Worm (Caenorhabditis elegans) whole organism, L2 larva: Measurements from ENCODE around the gene ddn-1.

Experiments used
- F13H6.1 ChIP-seq: sonication (generic microtip); optimal IDR thresholded peaks from 2 replicates; lab custom pipeline; 2016; ENCODE audit warnings: missing genetic modification characterization, missing compliant biosample characterization
- elt-3 ChIP-seq: sonication (generic microtip); optimal IDR thresholded peaks from 2 replicates; lab custom pipeline; 2017; ENCODE audit warnings: missing biosample characterization, missing genetic modification characterization
- mbf-1 ChIP-seq: sonication (generic microtip); optimal IDR thresholded peaks from 2 replicates; lab custom pipeline; 2017; ENCODE audit warnings: missing biosample characterization, missing genetic modification characterization
- mdl-1 ChIP-seq, 2 experiments: fragments of 150-350 bp in 1 of 2; sonication (generic microtip) in 1 of 2; optimal IDR thresholded peaks; 2 replicates each; lab custom pipeline; 2017; ENCODE audit warnings: missing biosample characterization in 2 of 2, missing genetic modification characterization in 2 of 2
- nhr-11 ChIP-seq: fragments of 150-350 bp; optimal IDR thresholded peaks from 2 replicates; lab custom pipeline; 2014; ENCODE audit warnings: missing biosample characterization, missing genetic modification characterization
- nhr-25 ChIP-seq: fragments of 150-350 bp; sonication (generic microtip); optimal IDR thresholded peaks from 3 replicates; lab custom pipeline; 2014; ENCODE audit warnings: missing biosample characterization, missing genetic modification characterization
- nhr-6 ChIP-seq: fragments of 150-350 bp; optimal IDR thresholded peaks from 2 replicates; lab custom pipeline; 2014; ENCODE audit warnings: missing biosample characterization, missing genetic modification characterization
- nhr-77 ChIP-seq: fragments of 150-350 bp; optimal IDR thresholded peaks from 2 replicates; lab custom pipeline; 2014; ENCODE audit warnings: missing biosample characterization, missing genetic modification characterization
- skn-1 ChIP-seq: sonication (generic microtip); optimal IDR thresholded peaks from 2 replicates; lab custom pipeline; 2017; ENCODE audit warnings: missing biosample characterization, missing genetic modification characterization
- sma-9 ChIP-seq, 2 experiments: fragments of 150-350 bp in 1 of 2; sonication (generic microtip) in 1 of 2; optimal IDR thresholded peaks; 2 replicates each; lab custom pipeline; 2014 to 2016; ENCODE audit warnings: missing genetic modification characterization in 2 of 2, mild to moderate bottlenecking in 1 of 2, missing biosample characterization in 1 of 2, missing compliant biosample characterization in 1 of 2, missing genetic modification reagents in 1 of 2, moderate library complexity in 1 of 2
- snpc-4 ChIP-seq: fragments of 150-350 bp; optimal IDR thresholded peaks from 2 replicates; lab custom pipeline; 2014; ENCODE audit warnings: missing biosample characterization, missing genetic modification characterization
- unc-55 ChIP-seq: fragments of 150-350 bp; sonication (generic microtip); optimal IDR thresholded peaks from 3 replicates; lab custom pipeline; 2014; ENCODE audit warnings: missing biosample characterization, missing genetic modification reagents, missing genetic modification characterization
- unc-62 ChIP-seq: fragments of 150-350 bp; optimal IDR thresholded peaks from 2 replicates; lab custom pipeline; 2014; ENCODE audit warnings: missing biosample characterization, missing genetic modification reagents, missing genetic modification characterization
- ztf-4 ChIP-seq: fragments of 150-350 bp; optimal IDR thresholded peaks from 2 replicates; lab custom pipeline; 2014; ENCODE audit warnings: missing biosample characterization, missing genetic modification characterization

DNA sequence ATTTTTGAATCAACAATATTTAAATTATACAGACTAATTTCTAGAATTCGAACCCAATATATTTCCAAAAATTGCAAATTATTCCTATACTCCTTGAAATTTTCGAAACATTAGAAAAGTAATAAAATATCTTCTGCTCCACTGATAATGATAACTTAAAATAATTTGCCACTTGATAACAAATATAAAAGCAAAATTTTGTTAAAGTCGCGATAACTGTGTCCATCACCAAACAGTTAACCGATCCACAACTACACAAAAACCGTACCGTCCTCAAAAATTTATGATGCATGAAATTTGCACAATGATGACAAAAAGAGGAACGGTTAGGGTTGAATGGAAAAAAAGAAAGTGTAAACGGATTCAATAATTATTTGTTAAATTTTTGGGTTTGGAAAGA, 38.2 kb upstream of the ddn-1 start:
- TF ChIP-seq skn-1 (tag; lab: Kevin White, UChicago): no peak
- no peak for TF ChIP-seq snpc-4 (tag; lab: Kevin White, UChicago)
- TF ChIP-seq nhr-11 (tag; lab: Kevin White, UChicago): no peak
- no peak for TF ChIP-seq elt-3 (tag; lab: Kevin White, UChicago)
- TF ChIP-seq F13H6.1: no peak
- no peak for TF ChIP-seq unc-62 (GFP tag; lab: Kevin White, UChicago)
- TF ChIP-seq mdl-1 (tag; optimal IDR thresholded peaks at IDR 0.05; lab: Kevin White, UChicago): no peak
- no peak for TF ChIP-seq ztf-4 (tag; lab: Kevin White, UChicago)
- no peak for TF ChIP-seq nhr-25 (tag; lab: Kevin White, UChicago)
- TF ChIP-seq unc-55 (GFP tag; lab: Kevin White, UChicago): no peak
- TF ChIP-seq mbf-1: no peak
- TF ChIP-seq nhr-77 (tag; lab: Kevin White, UChicago): no peak
- no peak for TF ChIP-seq sma-9 (GFP tag; optimal IDR thresholded peaks at IDR 0.05; lab: Kevin White, UChicago)
- TF ChIP-seq sma-9 (tag; optimal IDR thresholded peaks at IDR 0.05; lab: Kevin White, UChicago): no peak
- no peak for TF ChIP-seq nhr-6
